Worm (Caenorhabditis elegans) whole organism, young adult: Measurements from ENCODE around the gene M01A8.1.

Experiments used
- atf-7 ChIP-seq: sonication (generic microtip); optimal IDR thresholded peaks from 2 replicates; lab custom pipeline; 2017; ENCODE audit warnings: mild to moderate bottlenecking, missing genetic modification characterization, missing compliant biosample characterization
- ceh-58 ChIP-seq: fragments of 200-800 bp; sonication (Bioruptor generic); IDR thresholded peaks from 2 replicates; pipeline ENCODE4 v1.3.6; 2022; ENCODE audit warnings: missing genetic modification characterization, missing compliant biosample characterization
- dpff-1 ChIP-seq: sonication (generic microtip); optimal IDR thresholded peaks from 2 replicates; lab custom pipeline; 2017; ENCODE audit warnings: mild to moderate bottlenecking, missing genetic modification characterization, missing compliant biosample characterization
- him-1 ChIP-seq: sonication (generic microtip); optimal IDR thresholded peaks from 2 replicates; lab custom pipeline; 2016; ENCODE audit warnings: missing genotype, missing genetic modification reagents, missing genetic modification characterization, missing compliant biosample characterization
- lin-35 ChIP-seq, 3 experiments: fragments of 150-350 bp in 2 of 3; sonication (generic microtip) in 1 of 3; optimal IDR thresholded peaks; 2 replicates each; lab custom pipeline; 2014 to 2018; ENCODE audit warnings: missing biosample characterization in 3 of 3, missing genetic modification characterization in 3 of 3, missing genetic modification reagents in 3 of 3
- mel-28 ChIP-seq: sonication (generic microtip); optimal IDR thresholded peaks from 2 replicates; lab custom pipeline; 2016; ENCODE audit warnings: borderline replicate concordance, mild to moderate bottlenecking, missing genetic modification characterization, missing compliant biosample characterization
- mxl-1 ChIP-seq: sonication (generic microtip); optimal IDR thresholded peaks from 2 replicates; lab custom pipeline; 2016; ENCODE audit warnings: missing genetic modification characterization, missing compliant biosample characterization
- nhr-120 ChIP-seq: fragments of 200-800 bp; sonication (Bioruptor generic); IDR thresholded peaks from 2 replicates; pipeline ENCODE4 v1.3.6; 2022; ENCODE audit warnings: missing genetic modification characterization, missing compliant biosample characterization
- tlf-1 ChIP-seq: fragments of 200-800 bp; sonication (Bioruptor generic); optimal IDR thresholded peaks from 2 replicates; lab custom pipeline; 2018; ENCODE audit warnings: mild to moderate bottlenecking, missing genetic modification characterization, missing compliant biosample characterization
- unc-62 ChIP-seq: fragments of 150-350 bp; optimal IDR thresholded peaks from 2 replicates; lab custom pipeline; 2014; ENCODE audit warnings: missing biosample characterization, missing genetic modification reagents, missing genetic modification characterization
- zim-3 ChIP-seq: sonication (generic microtip); optimal IDR thresholded peaks from 2 replicates; lab custom pipeline; 2017; ENCODE audit warnings: mild to moderate bottlenecking, missing genetic modification characterization, moderate library complexity, missing compliant biosample characterization

- no peak for TF ChIP-seq ceh-58
- no peak for TF ChIP-seq tlf-1 (GFP tag; lab: Kevin White, UChicago)
- TF ChIP-seq mxl-1 (tag; lab: Kevin White, UChicago): no peak
- TF ChIP-seq lin-35 (GFP tag; optimal IDR thresholded peaks at IDR 0.05; lab: Kevin White, UChicago): no peak
- TF ChIP-seq zim-3 (tag; lab: Kevin White, UChicago): no peak
- no peak for TF ChIP-seq unc-62 (GFP tag; lab: Kevin White, UChicago)
- no peak for TF ChIP-seq dpff-1 (tag; lab: Kevin White, UChicago)
- no peak for TF ChIP-seq him-1 (tag; lab: Kevin White, UChicago)
- TF ChIP-seq atf-7 (tag; lab: Kevin White, UChicago): no peak
- no peak for TF ChIP-seq mel-28 (tag; lab: Kevin White, UChicago)
- no peak for TF ChIP-seq nhr-120 (GFP tag; lab: Robert Waterston, UW)
These were observed 13.1 kb downstream of the M01A8.1 start for ce11 chrIII:9270183-9270582.
